Fruit fly (Drosophila melanogaster) S2 (cell line): ENCODE data around the gene Fum3.

Experiments
- CG8478 ChIP-seq: fragments of >200 bp; optimal IDR thresholded peaks from 2 replicates; lab custom pipeline; 2018
- CTCF ChIP-seq, 2 experiments: fragments of >200 bp; optimal IDR thresholded peaks; 2 replicates each; lab custom pipeline; 2018

dm6 chr3L:11466985-11467384 is 1.3 kb upstream of the Fum3 start:
- TF ChIP-seq CTCF (optimal IDR thresholded peaks at IDR 0.05; lab: Kevin White, UChicago) (no peak), CG8478 (no peak)
